Worm (Caenorhabditis elegans) whole organism, L4 larva: ENCODE results near the gene M03A1.8.

Experiments used
- R02D3.7 ChIP-seq: fragments of 150-350 bp; sonication (generic microtip); optimal IDR thresholded peaks from 3 replicates; lab custom pipeline; 2014; ENCODE audit warnings: missing biosample characterization, missing genetic modification characterization
- T26A8.4 ChIP-seq: fragments of 200-800 bp; sonication (Bioruptor generic); IDR thresholded peaks from 2 replicates; pipeline ENCODE4 v1.3.6; 2022; ENCODE audit warnings: missing genetic modification characterization, missing compliant biosample characterization
- Y5F2A.4 ChIP-seq: fragments of 200-800 bp; sonication (Bioruptor generic); optimal IDR thresholded peaks from 2 replicates; lab custom pipeline; 2018; ENCODE audit warnings: mild to moderate bottlenecking, missing genetic modification characterization, missing compliant biosample characterization
- ZK546.5 ChIP-seq, 2 experiments: sonication (generic microtip); optimal IDR thresholded peaks; 2 replicates each; lab custom pipeline; 2017; ENCODE audit warnings: missing biosample characterization in 2 of 2, missing genetic modification characterization in 2 of 2
- aha-1 ChIP-seq: fragments of 150-350 bp; peaks from one replicate; lab custom pipeline; 2014; ENCODE audit warnings: missing biosample characterization, missing genetic modification characterization
- ama-1 ChIP-seq: fragments of 150-350 bp; optimal IDR thresholded peaks from 2 replicates; lab custom pipeline; 2014; ENCODE audit warnings: inconsistent platforms, mixed read lengths
- ceh-20 ChIP-seq: fragments of 200-800 bp; sonication (Bioruptor generic); IDR thresholded peaks from 2 replicates; pipeline ENCODE4 v1.3.6; 2022; ENCODE audit warnings: missing genetic modification reagents, missing genetic modification characterization, missing compliant biosample characterization
- ceh-32 ChIP-seq: sonication (generic microtip); optimal IDR thresholded peaks from 2 replicates; lab custom pipeline; 2016; ENCODE audit warnings: mild to moderate bottlenecking, missing genetic modification characterization, missing compliant biosample characterization; ENCODE audit not compliant: poor library complexity
- ceh-82 ChIP-seq: sonication (generic microtip); optimal IDR thresholded peaks from 2 replicates; lab custom pipeline; 2017; ENCODE audit warnings: missing biosample characterization, missing genetic modification characterization
- ces-1 ChIP-seq: fragments of 150-350 bp; sonication (generic microtip); optimal IDR thresholded peaks from 4 replicates; lab custom pipeline; 2014; ENCODE audit warnings: missing biosample characterization, missing genetic modification reagents, missing genetic modification characterization
- cey-2 ChIP-seq: sonication (generic microtip); optimal IDR thresholded peaks from 3 replicates; lab custom pipeline; 2017; ENCODE audit warnings: missing genetic modification characterization, mild to moderate bottlenecking, missing compliant biosample characterization, antibody characterized with exemption, borderline replicate concordance; ENCODE audit not compliant: insufficient read depth
- daf-12 ChIP-seq: fragments of 150-350 bp; optimal IDR thresholded peaks from 2 replicates; lab custom pipeline; 2014; ENCODE audit warnings: missing biosample characterization, missing genetic modification reagents, missing genetic modification characterization
- daf-16 ChIP-seq, 3 experiments: sonication (generic microtip); optimal IDR thresholded peaks; 2 replicates each; lab custom pipeline; 2016 to 2017; ENCODE audit warnings: missing genetic modification characterization in 3 of 3, missing genetic modification reagents in 3 of 3, mild to moderate bottlenecking in 2 of 3, missing compliant biosample characterization in 2 of 3, missing biosample characterization in 1 of 3, moderate library complexity in 1 of 3
- daf-19 ChIP-seq: fragments of 200-800 bp; sonication (Bioruptor generic); conservative IDR thresholded peaks from 2 replicates; pipeline ENCODE4 v1.3.6; 2022; ENCODE audit warnings: missing genetic modification characterization, missing compliant biosample characterization
- daf-8 ChIP-seq: fragments of 200-800 bp; sonication (Bioruptor generic); IDR thresholded peaks from 2 replicates; pipeline ENCODE4 v1.3.6; 2022; ENCODE audit warnings: missing genetic modification characterization, missing compliant biosample characterization
- dmd-6 ChIP-seq: fragments of 200-800 bp; sonication (Bioruptor generic); IDR thresholded peaks from 2 replicates; pipeline ENCODE4 v1.3.6; 2022; ENCODE audit warnings: missing genetic modification reagents, missing genetic modification characterization, missing compliant biosample characterization
- dve-1 ChIP-seq: sonication (generic microtip); optimal IDR thresholded peaks from 2 replicates; lab custom pipeline; 2017; ENCODE audit warnings: antibody characterized with exemption, mild to moderate bottlenecking, missing genetic modification characterization, missing compliant biosample characterization; ENCODE audit not compliant: insufficient read depth
- fkh-10 ChIP-seq: fragments of 150-350 bp; optimal IDR thresholded peaks from 2 replicates; lab custom pipeline; 2014; ENCODE audit warnings: missing biosample characterization, missing genetic modification reagents, missing genetic modification characterization
- gei-8 ChIP-seq: fragments of 200-800 bp; sonication (Bioruptor generic); optimal IDR thresholded peaks from 2 replicates; lab custom pipeline; 2018; ENCODE audit warnings: mild to moderate bottlenecking, missing genetic modification characterization, missing compliant biosample characterization
- hlh-11 ChIP-seq: fragments of 200-800 bp; sonication (Bioruptor generic); optimal IDR thresholded peaks from 2 replicates; lab custom pipeline; 2018; ENCODE audit warnings: mild to moderate bottlenecking, missing genetic modification characterization, missing compliant biosample characterization
- lin-29 ChIP-seq: fragments of 200-800 bp; sonication (Bioruptor generic); IDR thresholded peaks from 2 replicates; pipeline ENCODE4 v1.3.6; 2022; ENCODE audit warnings: missing genetic modification reagents, missing genetic modification characterization, missing compliant biosample characterization
- lin-38 ChIP-seq: fragments of 200-800 bp; sonication (Bioruptor generic); IDR thresholded peaks from 2 replicates; pipeline ENCODE4 v1.3.6; 2022; ENCODE audit warnings: missing genetic modification reagents, missing genetic modification characterization, missing compliant biosample characterization
- lin-39 ChIP-seq: fragments of 150-350 bp; optimal IDR thresholded peaks from 2 replicates; lab custom pipeline; 2014; ENCODE audit warnings: missing biosample characterization, missing genetic modification reagents, missing genetic modification characterization
- lsy-2 ChIP-seq, 2 experiments: fragments of 150-350 bp in 1 of 2; sonication (generic microtip) in 1 of 2; optimal IDR thresholded peaks; 2 replicates each; lab custom pipeline; 2014 to 2017; ENCODE audit warnings: missing biosample characterization in 2 of 2, missing genetic modification characterization in 2 of 2
- mdt-29 ChIP-seq: fragments of 200-800 bp; sonication (Bioruptor generic); IDR thresholded peaks from 2 replicates; pipeline ENCODE4 v1.3.6; 2022; ENCODE audit warnings: missing genetic modification reagents, missing genetic modification characterization, missing compliant biosample characterization
- mep-1 ChIP-seq: fragments of 150-350 bp; sonication (generic microtip); optimal IDR thresholded peaks from 3 replicates; lab custom pipeline; 2014; ENCODE audit warnings: missing biosample characterization, missing genetic modification characterization
- mes-2 ChIP-seq: sonication (generic microtip); optimal IDR thresholded peaks from 2 replicates; lab custom pipeline; 2016; ENCODE audit warnings: missing genotype, mild to moderate bottlenecking, missing genetic modification characterization, missing compliant biosample characterization; ENCODE audit not compliant: poor library complexity, severe bottlenecking
- mxl-3 ChIP-seq: fragments of 200-800 bp; sonication (Bioruptor generic); optimal IDR thresholded peaks from 2 replicates; lab custom pipeline; 2018; ENCODE audit warnings: mild to moderate bottlenecking, missing genetic modification characterization, missing compliant biosample characterization
- nhr-102 ChIP-seq: sonication (generic microtip); optimal IDR thresholded peaks from 2 replicates; lab custom pipeline; 2016; ENCODE audit warnings: mild to moderate bottlenecking, missing genetic modification characterization, moderate library complexity, missing compliant biosample characterization
- nhr-111 ChIP-seq: fragments of 200-800 bp; sonication (Bioruptor generic); optimal IDR thresholded peaks from 2 replicates; lab custom pipeline; 2018; ENCODE audit warnings: mild to moderate bottlenecking, missing genetic modification characterization, missing compliant biosample characterization
- nhr-28 ChIP-seq: fragments of 150-350 bp; optimal IDR thresholded peaks from 2 replicates; lab custom pipeline; 2014; ENCODE audit warnings: missing biosample characterization, missing genetic modification characterization
- nhr-41 ChIP-seq: fragments of 200-800 bp; sonication (Bioruptor generic); IDR thresholded peaks from 2 replicates; pipeline ENCODE4 v1.3.6; 2022; ENCODE audit warnings: missing genetic modification reagents, missing genetic modification characterization, missing compliant biosample characterization
- nhr-42 ChIP-seq: fragments of 200-800 bp; sonication (Bioruptor generic); IDR thresholded peaks from 2 replicates; pipeline ENCODE4 v1.3.6; 2022; ENCODE audit warnings: missing genetic modification characterization, missing compliant biosample characterization
- nhr-48 ChIP-seq: sonication (generic microtip); optimal IDR thresholded peaks from 2 replicates; lab custom pipeline; 2016; ENCODE audit warnings: mild to moderate bottlenecking, missing genetic modification characterization, missing compliant biosample characterization
- nhr-76 ChIP-seq: fragments of 150-350 bp; optimal IDR thresholded peaks from 2 replicates; lab custom pipeline; 2014; ENCODE audit warnings: missing biosample characterization, missing genetic modification characterization
- nhr-77 ChIP-seq: fragments of 150-350 bp; optimal IDR thresholded peaks from 2 replicates; lab custom pipeline; 2014; ENCODE audit warnings: missing biosample characterization, missing genetic modification characterization
- pha-4 ChIP-seq, 2 experiments: fragments of 150-350 bp in 1 of 2; fragments of 200-800 bp in 1 of 2; sonication (Bioruptor generic) in 1 of 2; IDR thresholded peaks in 1 of 2; optimal IDR thresholded peaks in 1 of 2; 2 replicates each; pipeline versions ENCODE4 v1.3.6 to Lab custom; 2014 to 2022; ENCODE audit warnings: missing genetic modification characterization in 2 of 2, missing genetic modification reagents in 2 of 2, missing biosample characterization in 1 of 2, missing compliant biosample characterization in 1 of 2
- php-3 ChIP-seq: fragments of 200-800 bp; sonication (Bioruptor generic); IDR thresholded peaks from 2 replicates; pipeline ENCODE4 v1.3.6; 2022; ENCODE audit warnings: missing genetic modification reagents, missing genetic modification characterization, missing compliant biosample characterization
- pqm-1 ChIP-seq: sonication (generic microtip); optimal IDR thresholded peaks from 2 replicates; lab custom pipeline; 2017; ENCODE audit warnings: missing biosample characterization, missing genetic modification characterization
- rbr-2 ChIP-seq: sonication (generic microtip); optimal IDR thresholded peaks from 2 replicates; lab custom pipeline; 2016; ENCODE audit warnings: missing genotype, missing genetic modification characterization, missing compliant biosample characterization
- snpc-1.2 ChIP-seq: fragments of 200-800 bp; sonication (Bioruptor generic); IDR thresholded peaks from 2 replicates; pipeline ENCODE4 v1.3.6; 2022; ENCODE audit warnings: missing genetic modification reagents, missing genetic modification characterization, missing compliant biosample characterization
- unc-62 ChIP-seq, 3 experiments: fragments of 150-350 bp in 1 of 3; sonication (generic microtip); optimal IDR thresholded peaks in 2 of 3; peaks in 1 of 3; 1 replicate in 1 of 3; 2 replicates in 2 of 3; lab custom pipeline; 2014 to 2017; ENCODE audit warnings: missing biosample characterization in 3 of 3, missing genetic modification characterization in 3 of 3, missing genetic modification reagents in 3 of 3, missing genotype in 1 of 3
- zfp-2 ChIP-seq: sonication (generic microtip); optimal IDR thresholded peaks from 2 replicates; lab custom pipeline; 2016; ENCODE audit warnings: mild to moderate bottlenecking, missing genetic modification characterization, missing compliant biosample characterization
- ztf-11 ChIP-seq: fragments of 150-350 bp; optimal IDR thresholded peaks from 2 replicates; lab custom pipeline; 2014; ENCODE audit warnings: missing biosample characterization, missing genetic modification characterization

M03A1.8 gene

DNA sequence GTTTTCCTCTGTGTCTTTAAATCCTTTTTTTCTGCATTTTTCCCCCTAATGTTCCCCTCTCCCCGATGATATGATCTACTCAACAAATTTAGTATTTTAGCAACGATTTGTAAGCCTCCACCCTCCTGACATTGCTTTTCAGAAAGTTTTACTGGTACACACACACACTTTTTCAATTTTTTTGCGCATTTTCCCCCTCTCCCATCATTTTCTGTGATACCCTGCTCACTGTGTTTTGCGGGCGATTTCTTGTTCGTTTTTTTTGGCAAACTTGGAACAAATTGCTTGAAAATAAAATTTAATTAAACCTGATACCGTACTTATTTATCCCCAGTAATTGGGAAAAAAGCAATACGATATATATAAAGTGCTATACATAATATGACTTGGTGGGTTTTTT lies 30.5 kb downstream of the M03A1.8 start:
- no peak for TF ChIP-seq lsy-2 (tag; optimal IDR thresholded peaks at IDR 0.05; lab: Kevin White, UChicago)
- TF ChIP-seq lin-29, result no peak
- 0 out of 2 replicates have a peak, but pooled peaks have one; percentile 12 for TF ChIP-seq ceh-20 (GFP tag; lab: Robert Waterston, UW)
- TF ChIP-seq pha-4 (GFP tag; IDR thresholded peaks at IDR 0.05; lab: Robert Waterston, UW), result peak; percentile 43; the same call in 1 of the 2 replicates
- TF ChIP-seq pha-4 (tag; optimal IDR thresholded peaks at IDR 0.05; lab: Kevin White, UChicago), result no peak
- no peak for TF ChIP-seq T26A8.4
- no peak for TF ChIP-seq ceh-32 (tag; lab: Kevin White, UChicago)
- TF ChIP-seq nhr-42 (GFP tag; lab: Robert Waterston, UW), result no peak
- TF ChIP-seq Y5F2A.4, result no peak
- TF ChIP-seq ces-1 (GFP tag; lab: Kevin White, UChicago), result no peak
- TF ChIP-seq mdt-29 (GFP tag; lab: Robert Waterston, UW), result no peak; the same call in 1 of the 2 replicates
- no peak for TF ChIP-seq rbr-2 (tag; lab: Kevin White, UChicago)
- TF ChIP-seq daf-16 (GFP tag; optimal IDR thresholded peaks at IDR 0.05; lab: Kevin White, UChicago), result no peak
- TF ChIP-seq daf-16 (tag; optimal IDR thresholded peaks at IDR 0.05; lab: Kevin White, UChicago), result no peak
- no peak for TF ChIP-seq nhr-77 (tag; lab: Kevin White, UChicago)
- TF ChIP-seq lin-38 (GFP tag; lab: Robert Waterston, UW), result peak; percentile 12; the same call in 1 of the 2 replicates
- TF ChIP-seq gei-8 (GFP tag; lab: Kevin White, UChicago), result no peak

DNA sequence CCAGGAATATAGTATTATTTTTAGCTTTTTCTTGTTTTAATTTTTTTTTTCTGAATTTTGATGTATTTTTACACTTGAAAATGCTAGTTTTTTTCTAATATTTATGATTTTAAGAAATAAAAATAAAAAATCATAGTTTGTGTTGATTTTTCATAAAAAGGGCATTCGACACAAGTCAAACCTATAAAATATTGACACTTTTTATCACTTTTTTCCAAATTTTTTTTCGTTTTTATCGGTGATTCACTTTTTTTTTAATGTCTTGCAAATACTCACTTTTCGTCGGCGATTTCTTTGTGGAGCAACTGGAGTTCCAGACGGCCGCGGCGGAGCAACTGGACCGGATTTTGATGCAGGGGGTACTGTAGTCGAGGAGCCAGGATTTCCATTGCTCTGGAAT lies 37.3 kb downstream of the M03A1.8 start:
- no peak for TF ChIP-seq ZK546.5 (tag; optimal IDR thresholded peaks at IDR 0.05; lab: Kevin White, UChicago)
- peak; percentile 26; the same call in 1 of the 2 replicates for TF ChIP-seq dmd-6 (GFP tag; lab: Robert Waterston, UW)
- no peak for TF ChIP-seq snpc-1.2
- no peak for TF ChIP-seq lin-38 (GFP tag; lab: Robert Waterston, UW)
- TF ChIP-seq pqm-1 (tag; lab: Kevin White, UChicago), result peak; percentile 18
- peak; percentile 3 for TF ChIP-seq hlh-11 (tag; lab: Kevin White, UChicago)
- peak; percentile 57 for TF ChIP-seq nhr-28 (tag; lab: Kevin White, UChicago)
- no peak for TF ChIP-seq daf-16 (GFP tag; optimal IDR thresholded peaks at IDR 0.05; lab: Kevin White, UChicago)
- peak; percentile 24 for TF ChIP-seq daf-16 (tag; optimal IDR thresholded peaks at IDR 0.05; lab: Kevin White, UChicago)
- no peak for TF ChIP-seq lin-29
- TF ChIP-seq lsy-2 (tag; optimal IDR thresholded peaks at IDR 0.05; lab: Kevin White, UChicago), result no peak
- no peak for TF ChIP-seq nhr-102 (tag; lab: Kevin White, UChicago)
- peak; percentile 70 for TF ChIP-seq php-3
- no peak for TF ChIP-seq mxl-3 (GFP tag; lab: Kevin White, UChicago)
- TF ChIP-seq unc-62 (GFP tag; optimal IDR thresholded peaks at IDR 0.05 in 1 of 2; lab: Kevin White, UChicago), result no peak
- TF ChIP-seq unc-62 (tag; optimal IDR thresholded peaks at IDR 0.05; lab: Kevin White, UChicago), result no peak

DNA sequence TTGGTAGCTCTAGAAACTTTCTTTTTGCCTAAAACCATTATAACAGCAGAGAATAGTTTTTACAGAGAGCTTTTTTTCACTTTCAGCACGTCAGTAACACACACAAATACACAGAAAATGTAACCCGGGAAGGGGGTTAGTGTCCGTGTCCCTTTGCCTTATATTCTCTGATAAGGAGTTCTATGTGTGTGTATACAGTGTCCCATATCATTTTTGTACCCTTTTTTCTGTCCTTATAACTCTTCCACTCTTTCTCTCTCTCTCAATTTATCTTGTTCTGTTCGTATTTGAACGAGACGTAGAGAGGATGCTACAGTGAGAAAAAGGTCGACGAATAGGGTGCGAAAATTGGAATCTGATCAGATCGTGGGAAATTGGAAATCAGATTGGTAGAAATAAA lies 38.7 kb downstream of the M03A1.8 start:
- no peak for TF ChIP-seq rbr-2 (tag; lab: Kevin White, UChicago)
- no peak for TF ChIP-seq zfp-2 (tag; lab: Kevin White, UChicago)
- no peak for TF ChIP-seq aha-1 (tag; lab: Kevin White, UChicago)
- TF ChIP-seq lin-38 (GFP tag; lab: Robert Waterston, UW), result no peak
- TF ChIP-seq ztf-11, result no peak
- no peak for TF ChIP-seq nhr-111
- no peak for TF ChIP-seq ama-1 (lab: Kevin White, UChicago)
- TF ChIP-seq daf-12 (tag; lab: Kevin White, UChicago), result no peak
- no peak for TF ChIP-seq mes-2
- no peak for TF ChIP-seq lin-39 (tag; lab: Kevin White, UChicago)
- TF ChIP-seq dve-1 (tag; lab: Kevin White, UChicago), result peak; percentile 30
- TF ChIP-seq ces-1 (GFP tag; lab: Kevin White, UChicago), result no peak
- no peak for TF ChIP-seq daf-8 (GFP tag; lab: Robert Waterston, UW)
- 0 out of 2 replicates have a peak, but pooled peaks have one; percentile 24 for TF ChIP-seq php-3
- TF ChIP-seq nhr-42 (GFP tag; lab: Robert Waterston, UW), result no peak
- no peak for TF ChIP-seq snpc-1.2
- TF ChIP-seq nhr-76, result no peak
- TF ChIP-seq mep-1 (tag; lab: Kevin White, UChicago), result no peak
- TF ChIP-seq nhr-48 (tag; lab: Kevin White, UChicago), result no peak
- TF ChIP-seq R02D3.7, result no peak
- TF ChIP-seq fkh-10 (GFP tag; lab: Kevin White, UChicago), result no peak
- no peak for TF ChIP-seq mdt-29 (GFP tag; lab: Robert Waterston, UW)
- TF ChIP-seq pha-4 (GFP tag; IDR thresholded peaks at IDR 0.05; lab: Robert Waterston, UW), result no peak
- TF ChIP-seq pha-4 (tag; optimal IDR thresholded peaks at IDR 0.05; lab: Kevin White, UChicago), result no peak
- TF ChIP-seq cey-2 (tag; lab: Kevin White, UChicago), result peak; percentile 14
- no peak for TF ChIP-seq daf-19 (GFP tag; lab: Robert Waterston, UW)
- no peak for TF ChIP-seq ceh-82
- TF ChIP-seq nhr-41 (GFP tag; lab: Robert Waterston, UW), result peak; percentile 50; the same call in 1 of the 2 replicates
